Worm (Caenorhabditis elegans): ENCODE results near the gene nta-1.

DNA sequence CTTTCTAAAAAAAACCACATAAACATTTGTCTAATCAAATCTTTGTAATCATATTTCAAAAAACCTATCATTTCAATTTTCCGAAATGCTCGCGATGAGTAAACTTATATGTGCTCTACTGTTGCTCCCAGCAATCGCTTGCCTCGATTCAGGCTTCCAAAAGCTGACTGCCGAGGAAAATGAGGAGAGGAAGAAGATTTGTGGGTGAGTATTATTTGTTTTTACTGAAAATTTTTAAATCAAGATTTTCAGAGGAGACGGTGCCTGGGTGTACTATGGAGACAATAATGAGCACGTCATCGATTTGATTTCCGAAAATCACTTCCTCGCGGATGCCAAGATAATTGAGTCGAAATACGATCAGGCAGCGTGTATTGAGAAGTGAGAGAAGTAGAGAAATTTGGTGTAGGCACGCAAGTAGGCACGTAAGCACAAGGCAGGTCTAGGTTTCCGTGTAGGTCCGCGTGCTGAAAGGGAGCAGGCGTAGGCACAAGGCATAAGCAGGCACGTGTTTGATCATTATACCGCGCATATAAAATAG is 19.4 kb downstream of the nta-1 start, which contains the start of gene C46E10.1:
- no peak for TF ChIP-seq elt-3 (tag; optimal IDR thresholded peaks at IDR 0.05)
- TF ChIP-seq skn-1 (tag; optimal IDR thresholded peaks at IDR 0.05), result no peak
- no peak for TF ChIP-seq nhr-237 (tag; optimal IDR thresholded peaks at IDR 0.05)
- TF ChIP-seq fkh-10 (GFP tag; optimal IDR thresholded peaks at IDR 0.05), result no peak
- no peak for TF ChIP-seq nhr-23 (tag; optimal IDR thresholded peaks at IDR 0.05)
- no peak for TF ChIP-seq zag-1 (tag; optimal IDR thresholded peaks at IDR 0.05)
- no peak for TF ChIP-seq mdl-1 (tag; optimal IDR thresholded peaks at IDR 0.05)
- TF ChIP-seq unc-62 (GFP tag; optimal IDR thresholded peaks at IDR 0.05), result no peak

Measured in whole organism, L3 larva.